Worm (Caenorhabditis elegans): ENCODE results near the gene nlp-5.

ce11 chrII:8218266-8218665 lies 20.0 kb upstream of the nlp-5 start:
- TF ChIP-seq dmd-4 (tag; optimal IDR thresholded peaks at IDR 0.05; ENCODE audit: borderline replicate concordance) (no peak), pha-4 (tag; optimal IDR thresholded peaks at IDR 0.05) (no peak), gmeb-2 (tag; optimal IDR thresholded peaks at IDR 0.05) (no peak), Y22D7AL.16 (tag; optimal IDR thresholded peaks at IDR 0.05) (no peak), hlh-13 (GFP tag; optimal IDR thresholded peaks at IDR 0.05) (no peak), zip-5 (tag; optimal IDR thresholded peaks at IDR 0.05) (no peak), pqm-1 (tag; optimal IDR thresholded peaks at IDR 0.05) (no peak), C08G9.2 (tag; optimal IDR thresholded peaks at IDR 0.05) (no peak), T23F11.4 (GFP tag; optimal IDR thresholded peaks at IDR 0.05) (no peak), ttx-3 (tag; optimal IDR thresholded peaks at IDR 0.05) (no peak), ama-1 (optimal IDR thresholded peaks at IDR 0.05) (no peak), dve-1 (tag; optimal IDR thresholded peaks at IDR 0.05) (no peak)

Measured in whole organism, late embryonic.